Worm (Caenorhabditis elegans): Measurements from ENCODE around the gene ins-12.
A peak's percentile ranks its signal among the peaks of the same experiment; 100 is the strongest.

Gene ins-12

DNA sequence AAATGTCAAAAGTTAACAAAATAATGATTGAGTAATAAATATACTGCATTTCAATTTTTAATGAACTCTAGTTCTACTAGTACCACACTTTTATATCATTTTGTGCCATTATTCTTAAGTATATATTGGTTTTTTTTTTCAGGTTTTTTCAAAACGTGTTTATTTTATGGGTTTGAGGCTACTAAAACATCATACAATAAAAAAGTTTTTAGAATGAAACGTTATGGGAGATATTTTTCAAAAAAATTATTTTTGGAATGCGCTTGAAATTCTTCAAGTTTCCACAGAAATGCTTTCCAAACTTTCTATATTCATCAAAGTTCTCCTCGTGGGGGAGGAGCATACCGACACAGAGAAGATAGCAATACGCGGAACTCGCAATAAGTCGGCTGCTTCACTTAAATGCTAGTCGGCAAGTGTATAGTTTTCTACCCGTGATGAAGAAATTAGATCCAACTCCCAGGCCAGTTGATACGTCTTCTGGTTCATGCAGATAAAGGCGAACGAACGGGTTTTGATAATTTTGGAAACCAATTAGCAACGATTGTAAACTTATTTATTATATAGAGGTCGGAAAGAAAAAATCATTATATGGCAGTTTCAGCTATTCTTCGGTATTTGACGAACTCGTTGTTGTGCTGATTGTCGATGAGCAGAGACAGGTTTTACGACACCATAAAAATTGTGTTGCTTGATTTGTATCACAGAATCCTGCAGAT lies 45.1 kb downstream of the ins-12 start, which contains the start of gene C17G10.10:
TSS of gene C17G10.10 (minus strand) at position 51 of the 719 bp plus-strand sequence.
- TF ChIP-seq ama-1 (optimal IDR thresholded peaks at IDR 0.05): peak; percentile 17
- peak; percentile 70 for TF ChIP-seq elt-2 (tag; optimal IDR thresholded peaks at IDR 0.05)
- TF ChIP-seq odd-2 (tag; optimal IDR thresholded peaks at IDR 0.05): no peak
- TF ChIP-seq mec-3 (tag; optimal IDR thresholded peaks at IDR 0.05; ENCODE audit: borderline replicate concordance): no peak
- no peak for TF ChIP-seq ceh-48 (tag; optimal IDR thresholded peaks at IDR 0.05)
- peak; percentile 35 for TF ChIP-seq dve-1 (tag; optimal IDR thresholded peaks at IDR 0.05)
- no peak for TF ChIP-seq hlh-30 (tag; optimal IDR thresholded peaks at IDR 0.05; ENCODE audit: insufficient read depth)
- no peak for TF ChIP-seq ceh-24 (tag; optimal IDR thresholded peaks at IDR 0.05)
- no peak for TF ChIP-seq nhr-11 (tag; optimal IDR thresholded peaks at IDR 0.05)
- no peak for TF ChIP-seq ceh-6 (GFP tag; optimal IDR thresholded peaks at IDR 0.05)
- TF ChIP-seq C08G9.2 (tag; optimal IDR thresholded peaks at IDR 0.05): no peak

DNA sequence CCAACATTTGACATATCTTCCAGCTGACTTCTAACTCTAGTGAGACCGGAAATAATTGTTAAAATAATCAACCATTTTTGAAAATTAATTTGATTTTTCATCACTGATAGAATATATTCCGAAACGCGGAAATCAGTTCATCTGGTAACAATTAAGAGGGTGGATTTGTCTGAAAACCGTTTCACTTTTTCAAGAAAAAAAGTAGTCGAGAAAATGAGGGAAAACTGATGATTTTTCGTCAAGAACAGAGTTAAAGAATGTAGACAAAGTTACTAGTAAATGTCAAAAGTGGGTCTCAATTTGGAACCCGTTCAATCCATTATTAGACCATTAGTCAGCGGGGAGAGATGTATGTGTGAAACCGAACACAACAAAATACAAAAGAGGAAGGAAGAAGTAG lies 48.8 kb downstream of the ins-12 start, which contains the start of gene C17G10.6:
TSS of gene C17G10.6 (minus strand) at position 101 of the 400 bp plus-strand sequence.
- no peak for TF ChIP-seq K02D7.2 (tag; optimal IDR thresholded peaks at IDR 0.05)
- no peak for TF ChIP-seq pros-1 (tag; optimal IDR thresholded peaks at IDR 0.05)
- TF ChIP-seq tbx-7 (tag; optimal IDR thresholded peaks at IDR 0.05): no peak
- no peak for TF ChIP-seq Y22D7AL.16 (tag; optimal IDR thresholded peaks at IDR 0.05)

DNA sequence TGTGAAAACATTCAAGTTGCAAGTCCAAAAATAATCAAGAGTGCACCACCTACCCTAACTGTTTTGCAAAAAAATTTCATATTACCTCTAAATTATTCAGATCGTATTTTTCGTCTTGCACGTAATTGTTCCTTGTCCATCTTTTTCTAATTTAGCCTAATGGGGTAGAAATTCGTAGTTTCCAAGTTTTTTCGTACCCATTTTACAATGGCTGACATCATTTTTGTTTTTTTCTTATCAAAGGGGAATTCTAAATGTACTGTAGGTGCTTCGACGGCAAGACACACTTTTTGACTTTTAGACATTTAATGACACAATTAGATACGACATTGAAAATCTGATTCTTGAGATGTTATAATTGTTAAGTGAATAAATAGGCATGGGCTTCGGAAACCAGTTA lies 50.0 kb downstream of the ins-12 start:
- no peak for TF ChIP-seq pha-4 (tag; optimal IDR thresholded peaks at IDR 0.05)
- TF ChIP-seq ceh-31 (tag; optimal IDR thresholded peaks at IDR 0.05): no peak
- TF ChIP-seq hlh-6 (tag; optimal IDR thresholded peaks at IDR 0.05): no peak
- TF ChIP-seq ama-1 (optimal IDR thresholded peaks at IDR 0.05): no peak
- TF ChIP-seq hlh-30 (tag; optimal IDR thresholded peaks at IDR 0.05; ENCODE audit: insufficient read depth): no peak
- TF ChIP-seq F13H6.1 (tag; optimal IDR thresholded peaks at IDR 0.05): no peak
- no peak for TF ChIP-seq ceh-45 (GFP tag; IDR thresholded peaks at IDR 0.05)
- no peak for TF ChIP-seq pat-9 (tag; optimal IDR thresholded peaks at IDR 0.05)
- TF ChIP-seq dve-1 (tag; optimal IDR thresholded peaks at IDR 0.05): no peak
- TF ChIP-seq pax-1 (tag; optimal IDR thresholded peaks at IDR 0.05): no peak
- no peak for TF ChIP-seq sox-2 (GFP tag; IDR thresholded peaks at IDR 0.05)
- TF ChIP-seq nhr-11 (tag; optimal IDR thresholded peaks at IDR 0.05): no peak
- TF ChIP-seq lim-6 (tag; optimal IDR thresholded peaks at IDR 0.05): no peak
- TF ChIP-seq nhr-232 (tag; optimal IDR thresholded peaks at IDR 0.05): no peak
- TF ChIP-seq ets-4 (tag; optimal IDR thresholded peaks at IDR 0.05): no peak
- TF ChIP-seq rnt-1 (tag; optimal IDR thresholded peaks at IDR 0.05): no peak
- TF ChIP-seq elt-2 (tag; optimal IDR thresholded peaks at IDR 0.05): no peak

All from whole organism, late embryonic.